Fruit fly (Drosophila melanogaster) whole organism, adult: ENCODE data around the gene Andorra.

Source experiments
- CG11617 ChIP-seq: fragments of 200-800 bp; sonication (Bioruptor generic); optimal IDR thresholded peaks from 2 replicates; lab custom pipeline; 2017; ENCODE audit warnings: mild to moderate bottlenecking, missing biosample characterization, missing genetic modification reagents, missing genetic modification characterization
- CG12768 ChIP-seq: fragments of 200-800 bp; sonication (Bioruptor generic); optimal IDR thresholded peaks from 2 replicates; lab custom pipeline; 2017; ENCODE audit warnings: missing biosample characterization, missing genetic modification characterization, mild to moderate bottlenecking, moderate library complexity, missing genetic modification reagents
- CG14711 ChIP-seq: fragments of 200-800 bp; sonication (Bioruptor generic); optimal IDR thresholded peaks from 2 replicates; lab custom pipeline; 2018; ENCODE audit warnings: missing biosample characterization, mild to moderate bottlenecking, missing genetic modification characterization, moderate library complexity
- CG1620 ChIP-seq: fragments of 200-800 bp; sonication (Bioruptor generic); optimal IDR thresholded peaks from 2 replicates; lab custom pipeline; 2016; ENCODE audit warnings: missing biosample characterization, missing genetic modification characterization
- CG33017 ChIP-seq: fragments of 200-800 bp; sonication (Bioruptor generic); optimal IDR thresholded peaks from 2 replicates; lab custom pipeline; 2018; ENCODE audit warnings: missing biosample characterization, mild to moderate bottlenecking, missing genetic modification characterization, moderate library complexity
- CG7045 ChIP-seq: fragments of 200-800 bp; sonication (Bioruptor generic); optimal IDR thresholded peaks from 2 replicates; lab custom pipeline; 2017; ENCODE audit warnings: missing biosample characterization, mild to moderate bottlenecking, missing genetic modification characterization
- Clk ChIP-seq: fragments of 200-800 bp; sonication (Bioruptor generic); optimal IDR thresholded peaks from 2 replicates; lab custom pipeline; 2017; ENCODE audit warnings: missing biosample characterization, missing genetic modification characterization
- Crg-1 ChIP-seq: fragments of 200-800 bp; sonication (Bioruptor generic); optimal IDR thresholded peaks from 2 replicates; lab custom pipeline; 2016; ENCODE audit warnings: missing biosample characterization, missing genetic modification characterization
- Hr96 ChIP-seq: fragments of 200-800 bp; sonication (Bioruptor generic); optimal IDR thresholded peaks from 2 replicates; lab custom pipeline; 2016; ENCODE audit warnings: missing biosample characterization, missing genetic modification characterization
- Mnt ChIP-seq: fragments of 200-800 bp; sonication (Bioruptor generic); optimal IDR thresholded peaks from 2 replicates; lab custom pipeline; 2016; ENCODE audit warnings: missing biosample characterization, mild to moderate bottlenecking, missing genetic modification characterization
- bab1 ChIP-seq: fragments of 200-800 bp; sonication (Bioruptor generic); optimal IDR thresholded peaks from 3 replicates; lab custom pipeline; 2019; ENCODE audit warnings: missing biosample characterization, mild to moderate bottlenecking, missing genetic modification characterization, moderate library complexity
- cic ChIP-seq: fragments of 200-800 bp; sonication (Bioruptor generic); optimal IDR thresholded peaks from 2 replicates; lab custom pipeline; 2017; ENCODE audit warnings: missing biosample characterization, mild to moderate bottlenecking, missing genetic modification characterization, moderate library complexity
- cnc ChIP-seq, 2 experiments: fragments of >200 bp; optimal IDR thresholded peaks; 2 replicates each; lab custom pipeline; 2017
- ovo ChIP-seq: fragments of 200-800 bp; sonication (Bioruptor generic); optimal IDR thresholded peaks from 2 replicates; lab custom pipeline; 2016; ENCODE audit warnings: missing biosample characterization, missing genetic modification characterization
- pad ChIP-seq: fragments of 200-800 bp; sonication (Bioruptor generic); optimal IDR thresholded peaks from 3 replicates; lab custom pipeline; 2017; ENCODE audit warnings: missing biosample characterization, missing genetic modification characterization, mild to moderate bottlenecking, moderate library complexity, missing genetic modification reagents
- tj ChIP-seq: fragments of 200-800 bp; sonication (Bioruptor generic); optimal IDR thresholded peaks from 3 replicates; lab custom pipeline; 2017; ENCODE audit warnings: missing biosample characterization, mild to moderate bottlenecking, missing genetic modification characterization, moderate library complexity
- toe ChIP-seq: fragments of 200-800 bp; sonication (Bioruptor generic); optimal IDR thresholded peaks from 2 replicates; lab custom pipeline; 2016; ENCODE audit warnings: missing biosample characterization, missing genetic modification characterization

Gene Andorra

dm6 chrX:18136059-18136458, 43.2 kb downstream of the Andorra start:
- TF ChIP-seq Mnt (GFP tag; lab: Kevin White, UChicago), result no peak
- no peak for TF ChIP-seq bab1
- no peak for TF ChIP-seq toe (GFP tag; lab: Kevin White, UChicago)
- TF ChIP-seq ovo (GFP tag; lab: Kevin White, UChicago), result no peak
- no peak for TF ChIP-seq tj (GFP tag; lab: Kevin White, UChicago)
- no peak for TF ChIP-seq cnc (optimal IDR thresholded peaks at IDR 0.05; lab: Kevin White, UChicago)
- no peak for TF ChIP-seq CG33017

- TF ChIP-seq CG12768 (no peak), CG14711 (tag; lab: Kevin White, UChicago) (no peak), Crg-1 (GFP tag; lab: Kevin White, UChicago) (no peak), Hr96 (GFP tag; lab: Kevin White, UChicago) (no peak), CG33017 (no peak), pad (GFP tag; lab: Kevin White, UChicago) (no peak), Mnt (GFP tag; lab: Kevin White, UChicago) (no peak), CG11617 (GFP tag; lab: Kevin White, UChicago) (no peak), toe (GFP tag; lab: Kevin White, UChicago) (no peak), Clk (GFP tag; lab: Kevin White, UChicago) (no peak), CG1620 (GFP tag; lab: Kevin White, UChicago) (no peak), CG7045 (no peak)
Observed at dm6 chrX:18130168-18130567, 49.1 kb downstream of the Andorra start, which contains the start of gene CG43133. Gene CG43133, minus strand, starts transcription at chrX:18130178.

DNA sequence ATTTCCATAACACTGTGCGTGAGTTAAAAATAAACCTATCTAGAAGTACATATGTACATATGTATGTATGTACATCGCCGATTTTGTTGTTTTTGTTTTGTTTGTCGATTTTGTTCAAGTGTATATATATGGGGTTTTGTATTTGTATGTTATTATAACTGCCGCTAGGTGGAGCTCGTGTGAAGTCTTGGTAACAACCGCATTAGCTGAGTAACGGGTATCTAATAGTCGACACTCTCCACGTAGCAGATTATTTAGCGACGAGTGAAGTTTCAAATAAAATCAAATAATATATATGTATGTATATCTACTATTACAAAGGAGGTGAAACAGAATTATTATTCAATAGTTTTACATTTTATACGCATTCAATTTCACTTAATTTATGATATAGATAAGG, 50.0 kb downstream of the Andorra start:
- no peak for TF ChIP-seq CG14711 (tag; lab: Kevin White, UChicago)
- TF ChIP-seq cic, result no peak
- TF ChIP-seq CG12768, result no peak
